Fruit fly (Drosophila melanogaster) whole organism, embryonic: Measurements from ENCODE around the gene Trm7-34.

Experiments
- B-H1 ChIP-seq: fragments of 200-800 bp; sonication (Bioruptor generic); IDR thresholded peaks from 3 replicates; pipeline ENCODE4 v1.3.6; 2022; ENCODE audit warnings: missing biosample characterization, missing genetic modification characterization
- Bgb ChIP-seq: fragments of 200-800 bp; sonication (Bioruptor generic); IDR thresholded peaks from 2 replicates; pipeline ENCODE4 v1.3.6; 2022; ENCODE audit warnings: missing biosample characterization, missing genetic modification characterization; ENCODE audit not compliant: partially characterized antibody
- CG10209 ChIP-seq: fragments of 200-800 bp; sonication (Bioruptor generic); optimal IDR thresholded peaks from 3 replicates; lab custom pipeline; 2017; ENCODE audit warnings: missing biosample characterization, mild to moderate bottlenecking, missing genetic modification characterization, missing genetic modification reagents
- CG11695 ChIP-seq: fragments of 200-800 bp; sonication (Bioruptor generic); IDR thresholded peaks from 3 replicates; pipeline ENCODE4 v1.3.6; 2022; ENCODE audit warnings: missing biosample characterization, missing genetic modification characterization
- CG12236 ChIP-seq: fragments of 200-800 bp; sonication (Bioruptor generic); optimal IDR thresholded peaks from 2 replicates; lab custom pipeline; 2016; ENCODE audit warnings: missing biosample characterization, missing genetic modification characterization
- CG14441 ChIP-seq: fragments of 200-800 bp; sonication (Bioruptor generic); IDR thresholded peaks from 2 replicates; pipeline ENCODE4 v1.3.6; 2022; ENCODE audit warnings: missing biosample characterization, missing genetic modification characterization
- CG14667 ChIP-seq: fragments of 200-800 bp; sonication (Bioruptor generic); IDR thresholded peaks from 2 replicates; pipeline ENCODE4 v1.3.6; 2022; ENCODE audit warnings: missing biosample characterization, missing genetic modification characterization
- CG15601 ChIP-seq: fragments of 200-800 bp; sonication (Bioruptor generic); optimal IDR thresholded peaks from 3 replicates; lab custom pipeline; 2019; ENCODE audit warnings: missing biosample characterization, mild to moderate bottlenecking, missing genetic modification characterization, moderate library complexity
- CG1647 ChIP-seq: fragments of 200-800 bp; sonication (Bioruptor generic); optimal IDR thresholded peaks from 3 replicates; lab custom pipeline; 2016; ENCODE audit warnings: missing biosample characterization, missing genetic modification characterization
- CG18262 ChIP-seq: fragments of 200-800 bp; optimal IDR thresholded peaks from 3 replicates; lab custom pipeline; 2019; ENCODE audit warnings: missing biosample characterization, mild to moderate bottlenecking, missing genetic modification characterization, moderate library complexity
- CG3163 ChIP-seq: fragments of 200-800 bp; sonication (Bioruptor generic); optimal IDR thresholded peaks from 3 replicates; lab custom pipeline; 2016; ENCODE audit warnings: missing biosample characterization, missing genetic modification characterization
- CG6765 ChIP-seq: fragments of 200-800 bp; sonication (Bioruptor generic); optimal IDR thresholded peaks from 3 replicates; lab custom pipeline; 2017; ENCODE audit warnings: missing biosample characterization, mild to moderate bottlenecking, missing genetic modification characterization
- CG7372 ChIP-seq: fragments of 200-800 bp; sonication (Bioruptor generic); IDR thresholded peaks from 2 replicates; pipeline ENCODE4 v1.3.6; 2022; ENCODE audit warnings: missing biosample characterization, missing genetic modification characterization
- CG7556 ChIP-seq: fragments of 200-800 bp; sonication (Bioruptor generic); optimal IDR thresholded peaks from 2 replicates; lab custom pipeline; 2017; ENCODE audit warnings: missing biosample characterization, mild to moderate bottlenecking, missing genetic modification characterization
- CTCF ChIP-seq: fragments of 200-800 bp; sonication (Bioruptor generic); optimal IDR thresholded peaks from 2 replicates; lab custom pipeline; 2017; ENCODE audit warnings: missing biosample characterization, mild to moderate bottlenecking, missing genetic modification characterization, moderate library complexity
- Camta ChIP-seq: fragments of 200-800 bp; sonication (Bioruptor generic); optimal IDR thresholded peaks from 2 replicates; lab custom pipeline; 2016; ENCODE audit warnings: missing biosample characterization, missing genetic modification characterization
- Chrac-16 ChIP-seq: fragments of 200-800 bp; sonication (Bioruptor generic); optimal IDR thresholded peaks from 3 replicates; lab custom pipeline; 2016; ENCODE audit warnings: missing biosample characterization, missing genetic modification characterization
- Dek ChIP-seq: fragments of 200-800 bp; sonication (Bioruptor generic); optimal IDR thresholded peaks from 3 replicates; lab custom pipeline; 2019; ENCODE audit warnings: missing biosample characterization, mild to moderate bottlenecking, missing genetic modification characterization, moderate library complexity
- Dip3 ChIP-seq: fragments of 200-800 bp; sonication (Bioruptor generic); optimal IDR thresholded peaks from 3 replicates; lab custom pipeline; 2016; ENCODE audit warnings: missing biosample characterization, missing genetic modification characterization
- Dll ChIP-seq: fragments of 200-800 bp; sonication (Bioruptor generic); IDR thresholded peaks from 4 replicates; pipeline ENCODE4 v1.3.6; 2022; ENCODE audit warnings: missing biosample characterization, missing genetic modification characterization; ENCODE audit not compliant: partially characterized antibody
- Drgx ChIP-seq: fragments of 200-800 bp; sonication (Bioruptor generic); IDR thresholded peaks from 2 replicates; pipeline ENCODE4 v1.3.6; 2022; ENCODE audit warnings: missing biosample characterization, missing genetic modification characterization
- Ets65A ChIP-seq: fragments of 200-800 bp; sonication (Bioruptor generic); peaks from one replicate; lab custom pipeline; 2016; ENCODE audit warnings: missing biosample characterization, missing genetic modification characterization
- Mrtf ChIP-seq: fragments of 200-800 bp; sonication (Bioruptor generic); IDR thresholded peaks from 3 replicates; pipeline ENCODE4 v1.3.6; 2022; ENCODE audit warnings: missing biosample characterization, missing genetic modification characterization
- Nf-YA ChIP-seq: fragments of 200-800 bp; sonication (Bioruptor generic); IDR thresholded peaks from 2 replicates; pipeline ENCODE4 v1.3.6; 2022; ENCODE audit warnings: missing biosample characterization, missing genetic modification characterization
- Nf-YC ChIP-seq: fragments of 200-800 bp; optimal IDR thresholded peaks from 3 replicates; lab custom pipeline; 2019; ENCODE audit warnings: missing biosample characterization, mild to moderate bottlenecking, missing genetic modification characterization, moderate library complexity
- NfI ChIP-seq: fragments of 200-800 bp; sonication (Bioruptor generic); optimal IDR thresholded peaks from 3 replicates; lab custom pipeline; 2018; ENCODE audit warnings: missing biosample characterization, mild to moderate bottlenecking, missing genetic modification characterization, moderate library complexity
- Optix ChIP-seq: fragments of 200-800 bp; sonication (Bioruptor generic); IDR thresholded peaks from 3 replicates; pipeline ENCODE4 v1.3.6; 2022; ENCODE audit warnings: missing biosample characterization, missing genetic modification characterization
- Rfx ChIP-seq: fragments of 200-800 bp; sonication (Bioruptor generic); IDR thresholded peaks from 2 replicates; pipeline ENCODE4 v1.3.6; 2022; ENCODE audit warnings: missing biosample characterization, missing genetic modification characterization
- Sox102F ChIP-seq: fragments of 200-800 bp; sonication (Bioruptor generic); optimal IDR thresholded peaks from 2 replicates; lab custom pipeline; 2018; ENCODE audit warnings: missing biosample characterization, mild to moderate bottlenecking, missing genetic modification characterization, moderate library complexity
- Sry-δ ChIP-seq: fragments of 200-800 bp; sonication (Bioruptor generic); optimal IDR thresholded peaks from 2 replicates; lab custom pipeline; 2016; ENCODE audit warnings: missing biosample characterization, missing genetic modification characterization
- Trl ChIP-seq, 3 experiments: fragments of >200 bp in 2 of 3; fragments of 200-800 bp in 1 of 3; sonication (Bioruptor generic) in 1 of 3; optimal IDR thresholded peaks; 2 replicates in 1 of 3; 3 replicates in 2 of 3; lab custom pipeline; 2016 to 2017; ENCODE audit warnings: missing biosample characterization in 1 of 3, missing genetic modification characterization in 1 of 3
- ap ChIP-seq: fragments of 200-800 bp; sonication (Bioruptor generic); IDR thresholded peaks from 2 replicates; pipeline ENCODE4 v1.3.6; 2022; ENCODE audit warnings: missing biosample characterization, missing genetic modification characterization
- bsh ChIP-seq, 2 experiments: fragments of 200-800 bp; sonication (Bioruptor generic); optimal IDR thresholded peaks; 2 replicates each; lab custom pipeline; 2017 to 2018; ENCODE audit warnings: mild to moderate bottlenecking in 2 of 2, missing biosample characterization in 2 of 2, missing genetic modification characterization in 2 of 2, moderate library complexity in 1 of 2
- chn ChIP-seq: fragments of 200-800 bp; sonication (Bioruptor generic); optimal IDR thresholded peaks from 2 replicates; lab custom pipeline; 2016; ENCODE audit warnings: missing biosample characterization, missing genetic modification characterization
- corto ChIP-seq: fragments of 200-800 bp; sonication (Bioruptor generic); optimal IDR thresholded peaks from 2 replicates; lab custom pipeline; 2016; ENCODE audit warnings: missing biosample characterization, mild to moderate bottlenecking, missing genetic modification characterization, moderate library complexity
- dimm ChIP-seq: fragments of 200-800 bp; sonication (Bioruptor generic); IDR thresholded peaks from 2 replicates; pipeline ENCODE4 v1.3.6; 2022; ENCODE audit warnings: missing biosample characterization, missing genetic modification characterization
- dmrt11E ChIP-seq: fragments of 200-800 bp; sonication (Bioruptor generic); optimal IDR thresholded peaks from 3 replicates; lab custom pipeline; 2018; ENCODE audit warnings: missing biosample characterization, mild to moderate bottlenecking, missing genetic modification characterization, moderate library complexity
- dpn ChIP-seq, 2 experiments: fragments of 200-800 bp; sonication (Bioruptor generic); optimal IDR thresholded peaks; 3 replicates each; lab custom pipeline; 2016; ENCODE audit warnings: missing biosample characterization in 2 of 2, missing genetic modification characterization in 2 of 2
- gfzf ChIP-seq: fragments of 200-800 bp; sonication (Bioruptor generic); optimal IDR thresholded peaks from 2 replicates; lab custom pipeline; 2016; ENCODE audit warnings: missing biosample characterization, mild to moderate bottlenecking, missing genetic modification characterization, moderate library complexity
- gsb-n ChIP-seq: fragments of 200-800 bp; sonication (Bioruptor generic); optimal IDR thresholded peaks from 3 replicates; lab custom pipeline; 2018; ENCODE audit warnings: missing biosample characterization, mild to moderate bottlenecking, missing genetic modification characterization
- lbe ChIP-seq: fragments of 200-800 bp; sonication (Bioruptor generic); optimal IDR thresholded peaks from 2 replicates; lab custom pipeline; 2016; ENCODE audit warnings: missing biosample characterization, mild to moderate bottlenecking, missing genetic modification characterization
- nau ChIP-seq: fragments of 200-800 bp; sonication (Bioruptor generic); optimal IDR thresholded peaks from 3 replicates; lab custom pipeline; 2017; ENCODE audit warnings: missing biosample characterization, mild to moderate bottlenecking, missing genetic modification characterization, missing genetic modification reagents
- nom ChIP-seq: fragments of 200-800 bp; sonication (Bioruptor generic); optimal IDR thresholded peaks from 2 replicates; lab custom pipeline; 2017; ENCODE audit warnings: missing biosample characterization, missing genetic modification characterization, mild to moderate bottlenecking, moderate library complexity, missing genetic modification reagents
- sna ChIP-seq: fragments of 200-800 bp; sonication (Bioruptor generic); IDR thresholded peaks from 2 replicates; pipeline ENCODE4 v1.3.6; 2022; ENCODE audit warnings: missing biosample characterization, missing genetic modification characterization; ENCODE audit not compliant: partially characterized antibody
- tna ChIP-seq: fragments of 200-800 bp; sonication (Bioruptor generic); IDR thresholded peaks from 2 replicates; pipeline ENCODE4 v1.3.6; 2022; ENCODE audit warnings: missing biosample characterization, missing genetic modification characterization; ENCODE audit not compliant: partially characterized antibody
- yki ChIP-seq: fragments of >200 bp; optimal IDR thresholded peaks from 3 replicates; lab custom pipeline; 2018

The Trm7-34 gene

DNA sequence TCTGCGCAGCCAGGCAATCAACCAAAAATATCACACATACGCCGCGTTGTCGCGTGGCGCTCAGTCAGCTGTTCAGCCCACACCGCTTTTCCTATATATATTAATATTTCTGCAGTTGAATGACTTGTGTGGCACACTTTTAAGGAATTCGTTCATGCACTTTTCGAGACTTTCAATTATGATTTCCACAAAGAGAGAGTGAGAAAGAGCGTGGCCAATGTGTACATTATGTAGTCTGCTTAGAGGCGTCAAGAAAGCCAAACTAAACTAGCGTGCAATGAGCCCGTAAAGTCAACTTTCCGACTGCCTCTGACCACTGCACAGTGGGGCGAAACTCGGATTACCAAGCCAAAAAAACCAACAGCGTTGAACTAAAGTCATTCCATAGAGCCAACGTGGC is 20.4 kb upstream of the Trm7-34 start (continued):
- TF ChIP-seq Dip3, result no peak
- no peak for TF ChIP-seq dimm (GFP tag; lab: Robert Waterston, UW)
- TF ChIP-seq CG15601, result peak; percentile 57

DNA sequence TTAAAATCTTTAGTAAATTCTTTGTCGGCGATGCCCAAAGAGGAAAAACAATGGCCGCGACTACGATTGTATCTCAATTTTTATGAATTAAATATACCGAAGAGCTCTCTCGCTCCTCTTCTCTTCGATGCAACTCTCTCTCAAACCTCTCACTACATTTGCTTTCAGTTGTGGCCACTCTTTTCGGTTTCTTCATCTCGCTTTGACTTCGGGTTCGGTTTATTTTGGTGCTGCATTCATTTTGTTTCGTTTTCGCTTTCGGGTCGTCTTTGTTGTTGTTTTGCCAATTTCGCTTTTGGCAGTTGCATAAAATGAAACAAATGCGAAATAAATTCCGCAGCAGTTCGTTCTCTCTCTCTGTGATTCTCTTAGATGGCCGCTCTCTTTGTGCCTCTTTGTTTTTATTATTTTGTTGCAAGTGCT is 19.2 kb upstream of the Trm7-34 start:
- TF ChIP-seq Dll (GFP tag; lab: Robert Waterston, UW), result peak; percentile 38; the same call in 1 of the 4 replicates
- no peak for TF ChIP-seq Nf-YA (GFP tag; lab: Robert Waterston, UW)
- no peak for TF ChIP-seq gsb-n (tag; lab: Kevin White, UChicago)
- TF ChIP-seq nom, result peak; percentile 98
- no peak for TF ChIP-seq CG1647 (GFP tag; lab: Kevin White, UChicago)
- peak in 1 of 2 experiments; percentile 96 for TF ChIP-seq bsh (GFP tag; optimal IDR thresholded peaks at IDR 0.05; lab: Kevin White, UChicago)
- TF ChIP-seq corto (GFP tag; lab: Kevin White, UChicago), result peak; percentile 76
- peak; percentile 51 for TF ChIP-seq yki (lab: Kevin White, UChicago)
- TF ChIP-seq sna (GFP tag; lab: Robert Waterston, UW), result peak; percentile 23; the same call in 1 of the 2 replicates
- TF ChIP-seq Trl (optimal IDR thresholded peaks at IDR 0.05; lab: Kevin White, UChicago), result peak; percentile 73 to 79
- TF ChIP-seq Trl (GFP tag; optimal IDR thresholded peaks at IDR 0.05; lab: Kevin White, UChicago), result no peak
- TF ChIP-seq lbe (GFP tag; lab: Kevin White, UChicago), result peak; percentile 72
- peak; percentile 89 for TF ChIP-seq Drgx (GFP tag; lab: Robert Waterston, UW)
- TF ChIP-seq CG3163 (GFP tag; lab: Kevin White, UChicago), result peak; percentile 85
- no peak for TF ChIP-seq CG14441

DNA sequence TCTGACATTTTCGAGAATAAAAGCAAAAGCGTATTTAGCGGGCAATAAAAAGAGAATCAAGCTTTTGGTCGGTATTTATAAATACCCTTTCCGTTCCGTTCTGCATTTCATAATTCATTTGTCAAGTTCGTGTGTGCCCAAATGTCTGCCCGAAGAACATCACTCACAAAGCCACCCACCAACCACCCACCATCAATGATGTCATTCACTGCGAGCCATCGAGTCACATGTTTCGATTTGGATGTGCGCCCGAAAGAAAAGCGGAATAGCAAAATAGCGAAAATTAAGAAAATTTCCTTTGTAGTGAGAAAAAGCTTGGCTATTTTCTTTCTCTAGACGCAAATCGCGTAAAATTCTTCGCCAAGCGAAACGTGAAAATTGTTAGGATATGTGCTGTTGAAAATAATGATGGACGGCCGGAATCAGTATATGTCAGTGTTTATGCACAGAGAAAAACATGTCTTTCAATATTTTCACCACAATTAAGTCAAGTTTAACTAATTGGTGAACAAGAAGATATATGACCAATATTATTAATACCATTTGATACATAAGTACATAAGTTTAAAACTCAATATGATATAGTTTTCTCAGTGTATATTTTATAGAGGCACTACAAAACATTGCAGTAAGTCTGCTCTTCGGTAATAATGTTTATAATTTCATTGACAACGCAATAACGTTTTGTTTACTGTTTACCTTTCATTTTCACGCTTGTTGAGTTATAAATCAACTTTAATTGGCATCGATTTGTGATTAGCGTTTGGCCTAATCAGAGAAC is 17.6 kb upstream of the Trm7-34 start:
- TF ChIP-seq tna (GFP tag; lab: Robert Waterston, UW) (no peak), Nf-YC (tag; lab: Kevin White, UChicago) (peak; percentile 7), CG6765 (GFP tag; lab: Kevin White, UChicago) (peak; percentile 32), ap (GFP tag; lab: Robert Waterston, UW) (peak; percentile 44; the same call in 1 of the 2 replicates), CTCF (GFP tag; lab: Kevin White, UChicago) (no peak), Chrac-16 (GFP tag; lab: Kevin White, UChicago) (peak; percentile 54), Camta (GFP tag; lab: Kevin White, UChicago) (peak; percentile 37), CG11695 (GFP tag; lab: Robert Waterston, UW) (peak; percentile 67), Optix (no peak), CG7372 (GFP tag; lab: Robert Waterston, UW) (0 out of 2 replicates have a peak, but pooled peaks have one; percentile 24), Rfx (peak; percentile 75), dmrt11E (no peak), gfzf (no peak), CG12236 (GFP tag; lab: Kevin White, UChicago) (peak; percentile 19), CG7556 (peak; percentile 49), Dek (tag; lab: Kevin White, UChicago) (peak; percentile 42), CG10209 (GFP tag; lab: Kevin White, UChicago) (peak; percentile 51), Bgb (GFP tag; lab: Robert Waterston, UW) (no peak), CG14667 (GFP tag; lab: Robert Waterston, UW) (0 out of 2 replicates have a peak, but pooled peaks have one; percentile 8), B-H1 (GFP tag; lab: Robert Waterston, UW) (peak; percentile 50; the same call in 1 of the 3 replicates), Mrtf (peak; percentile 27; the same call in 1 of the 3 replicates), Dip3 (peak; percentile 9), Ets65A (GFP tag; lab: Kevin White, UChicago) (no peak), Sox102F (peak; percentile 76), CG18262 (peak; percentile 39), NfI (peak; percentile 47), Sry-δ (GFP tag; lab: Kevin White, UChicago) (no peak), dpn (GFP tag; optimal IDR thresholded peaks at IDR 0.05; lab: Kevin White, UChicago) (peak; percentile 33 to 51), nau (GFP tag; lab: Kevin White, UChicago) (peak; percentile 28), chn (GFP tag; lab: Kevin White, UChicago) (no peak)
